Fruit fly (Drosophila melanogaster) whole organism, embryonic: Measurements from ENCODE around the gene Kat60.

Experiments
- ATbp ChIP-seq: fragments of 200-800 bp; sonication (Bioruptor generic); optimal IDR thresholded peaks from 2 replicates; lab custom pipeline; 2017; ENCODE audit warnings: missing biosample characterization, mild to moderate bottlenecking, missing genetic modification characterization, missing genetic modification reagents
- Asciz ChIP-seq: fragments of 200-800 bp; sonication (Bioruptor generic); optimal IDR thresholded peaks from 2 replicates; lab custom pipeline; 2017; ENCODE audit warnings: missing biosample characterization, mild to moderate bottlenecking, missing genetic modification characterization, missing genetic modification reagents
- CG10321 ChIP-seq: fragments of 200-800 bp; sonication (Bioruptor generic); IDR thresholded peaks from 2 replicates; pipeline ENCODE4 v1.3.6; 2022; ENCODE audit warnings: missing biosample characterization, missing genetic modification characterization
- CG10431 ChIP-seq: fragments of 200-800 bp; sonication (Bioruptor generic); optimal IDR thresholded peaks from 3 replicates; lab custom pipeline; 2018; ENCODE audit warnings: missing biosample characterization, mild to moderate bottlenecking, missing genetic modification characterization
- CG10565 ChIP-seq: fragments of 200-800 bp; sonication (Bioruptor generic); optimal IDR thresholded peaks from 3 replicates; lab custom pipeline; 2016; ENCODE audit warnings: missing biosample characterization, mild to moderate bottlenecking, missing genetic modification characterization
- CG10654 ChIP-seq: fragments of 200-800 bp; sonication (Bioruptor generic); optimal IDR thresholded peaks from 2 replicates; lab custom pipeline; 2016; ENCODE audit warnings: missing biosample characterization, missing genetic modification characterization
- CG13296 ChIP-seq: fragments of 200-800 bp; sonication (Bioruptor generic); optimal IDR thresholded peaks from 3 replicates; lab custom pipeline; 2018; ENCODE audit warnings: missing biosample characterization, mild to moderate bottlenecking, missing genetic modification characterization
- CG15514 ChIP-seq: fragments of 200-800 bp; sonication (Bioruptor generic); optimal IDR thresholded peaks from 3 replicates; lab custom pipeline; 2017; ENCODE audit warnings: missing biosample characterization, missing genetic modification characterization, mild to moderate bottlenecking, moderate library complexity, missing genetic modification reagents
- CG1603 ChIP-seq: fragments of 200-800 bp; sonication (Bioruptor generic); optimal IDR thresholded peaks from 2 replicates; lab custom pipeline; 2019; ENCODE audit warnings: missing biosample characterization, mild to moderate bottlenecking, missing genetic modification characterization, moderate library complexity
- CG16779 ChIP-seq: fragments of 200-800 bp; sonication (Bioruptor generic); IDR thresholded peaks from 2 replicates; pipeline ENCODE4 v1.3.6; 2022; ENCODE audit warnings: missing biosample characterization, missing genetic modification characterization
- CG17359 ChIP-seq: fragments of 200-800 bp; sonication (Bioruptor generic); optimal IDR thresholded peaks from 3 replicates; lab custom pipeline; 2018; ENCODE audit warnings: missing biosample characterization, mild to moderate bottlenecking, missing genetic modification characterization, moderate library complexity
- CG17912 ChIP-seq: fragments of 200-800 bp; sonication (Bioruptor generic); optimal IDR thresholded peaks from 2 replicates; lab custom pipeline; 2018; ENCODE audit warnings: missing biosample characterization, mild to moderate bottlenecking, missing genetic modification characterization
- CG2129 ChIP-seq: fragments of 200-800 bp; sonication (Bioruptor generic); IDR thresholded peaks from 2 replicates; pipeline ENCODE4 v1.3.6; 2022; ENCODE audit warnings: missing biosample characterization, missing genetic modification characterization; ENCODE audit not compliant: partially characterized antibody
- CG31388 ChIP-seq: fragments of 200-800 bp; sonication (Bioruptor generic); optimal IDR thresholded peaks from 2 replicates; lab custom pipeline; 2016; ENCODE audit warnings: missing biosample characterization, missing genetic modification characterization
- CG33213 ChIP-seq: fragments of 200-800 bp; sonication (Bioruptor generic); optimal IDR thresholded peaks from 3 replicates; lab custom pipeline; 2016; ENCODE audit warnings: missing biosample characterization, missing genetic modification characterization
- CG4360 ChIP-seq: fragments of 200-800 bp; sonication (Bioruptor generic); IDR thresholded peaks from 2 replicates; pipeline ENCODE4 v1.3.6; 2022; ENCODE audit warnings: missing biosample characterization, missing genetic modification characterization
- CG6813 ChIP-seq: fragments of 200-800 bp; sonication (Bioruptor generic); optimal IDR thresholded peaks from 2 replicates; lab custom pipeline; 2017; ENCODE audit warnings: missing biosample characterization, missing genetic modification characterization, mild to moderate bottlenecking, moderate library complexity, missing genetic modification reagents
- CG7556 ChIP-seq: fragments of 200-800 bp; sonication (Bioruptor generic); optimal IDR thresholded peaks from 2 replicates; lab custom pipeline; 2017; ENCODE audit warnings: missing biosample characterization, mild to moderate bottlenecking, missing genetic modification characterization
- CG8281 ChIP-seq: fragments of 200-800 bp; sonication (Bioruptor generic); optimal IDR thresholded peaks from 2 replicates; lab custom pipeline; 2018; ENCODE audit warnings: missing biosample characterization, mild to moderate bottlenecking, missing genetic modification characterization, moderate library complexity
- D19A ChIP-seq: fragments of 200-800 bp; optimal IDR thresholded peaks from 3 replicates; lab custom pipeline; 2019; ENCODE audit warnings: missing biosample characterization, mild to moderate bottlenecking, missing genetic modification characterization, moderate library complexity
- Dek ChIP-seq: fragments of 200-800 bp; sonication (Bioruptor generic); optimal IDR thresholded peaks from 3 replicates; lab custom pipeline; 2019; ENCODE audit warnings: missing biosample characterization, mild to moderate bottlenecking, missing genetic modification characterization, moderate library complexity
- Dip2 ChIP-seq: fragments of 200-800 bp; sonication (Bioruptor generic); IDR thresholded peaks from 2 replicates; pipeline ENCODE4 v1.3.6; 2022; ENCODE audit warnings: missing biosample characterization, missing genetic modification characterization
- Dref ChIP-seq: fragments of 200-800 bp; sonication (Bioruptor generic); IDR thresholded peaks from 2 replicates; pipeline ENCODE4 v1.3.6; 2022; ENCODE audit warnings: missing biosample characterization, missing genetic modification characterization
- Hr39 ChIP-seq: fragments of >200 bp; optimal IDR thresholded peaks from 2 replicates; lab custom pipeline; 2017
- Nf-YC ChIP-seq: fragments of 200-800 bp; optimal IDR thresholded peaks from 3 replicates; lab custom pipeline; 2019; ENCODE audit warnings: missing biosample characterization, mild to moderate bottlenecking, missing genetic modification characterization, moderate library complexity
- Ptx1 ChIP-seq: fragments of 200-800 bp; sonication (Bioruptor generic); IDR thresholded peaks from 2 replicates; pipeline ENCODE4 v1.3.6; 2022; ENCODE audit warnings: missing biosample characterization, missing genetic modification characterization
- Sox102F ChIP-seq: fragments of 200-800 bp; sonication (Bioruptor generic); optimal IDR thresholded peaks from 2 replicates; lab custom pipeline; 2018; ENCODE audit warnings: missing biosample characterization, mild to moderate bottlenecking, missing genetic modification characterization, moderate library complexity
- Xrp1 ChIP-seq: fragments of 200-800 bp; sonication (Bioruptor generic); IDR thresholded peaks from 2 replicates; pipeline ENCODE4 v1.3.6; 2022; ENCODE audit warnings: missing biosample characterization, missing genetic modification characterization
- abd-A ChIP-seq: fragments of 200-800 bp; sonication (Bioruptor generic); optimal IDR thresholded peaks from 3 replicates; lab custom pipeline; 2019; ENCODE audit warnings: missing biosample characterization, mild to moderate bottlenecking, missing genetic modification characterization, moderate library complexity
- al ChIP-seq: fragments of 200-800 bp; sonication (Bioruptor generic); IDR thresholded peaks from 2 replicates; pipeline ENCODE4 v1.3.6; 2022; ENCODE audit warnings: missing biosample characterization, missing genetic modification characterization
- ap ChIP-seq: fragments of 200-800 bp; sonication (Bioruptor generic); IDR thresholded peaks from 2 replicates; pipeline ENCODE4 v1.3.6; 2022; ENCODE audit warnings: missing biosample characterization, missing genetic modification characterization
- bsh ChIP-seq, 2 experiments: fragments of 200-800 bp; sonication (Bioruptor generic); optimal IDR thresholded peaks; 2 replicates each; lab custom pipeline; 2017 to 2018; ENCODE audit warnings: mild to moderate bottlenecking in 2 of 2, missing biosample characterization in 2 of 2, missing genetic modification characterization in 2 of 2, moderate library complexity in 1 of 2
- ci ChIP-seq: fragments of 200-800 bp; sonication (Bioruptor generic); IDR thresholded peaks from 3 replicates; pipeline ENCODE4 v1.3.6; 2022; ENCODE audit warnings: missing biosample characterization, missing genetic modification characterization
- crp ChIP-seq, 2 experiments: fragments of 200-800 bp; sonication (Bioruptor generic); optimal IDR thresholded peaks; 2 replicates in 1 of 2; 3 replicates in 1 of 2; lab custom pipeline; 2017; ENCODE audit warnings: missing biosample characterization in 2 of 2, missing genetic modification characterization in 2 of 2, mild to moderate bottlenecking in 1 of 2, moderate library complexity in 1 of 2
- dm ChIP-seq: fragments of 200-800 bp; sonication (Bioruptor generic); optimal IDR thresholded peaks from 3 replicates; lab custom pipeline; 2016; ENCODE audit warnings: missing biosample characterization, missing genetic modification characterization
- ewg ChIP-seq: fragments of 200-800 bp; sonication (Bioruptor generic); optimal IDR thresholded peaks from 3 replicates; lab custom pipeline; 2017; ENCODE audit warnings: mild to moderate bottlenecking, missing biosample characterization, missing genetic modification reagents, missing genetic modification characterization
- eyg ChIP-seq: fragments of 200-800 bp; sonication (Bioruptor generic); optimal IDR thresholded peaks from 3 replicates; lab custom pipeline; 2016; ENCODE audit warnings: missing biosample characterization, missing genetic modification characterization
- gem ChIP-seq: fragments of 200-800 bp; sonication (Bioruptor generic); optimal IDR thresholded peaks from 2 replicates; lab custom pipeline; 2019; ENCODE audit warnings: missing biosample characterization, mild to moderate bottlenecking, missing genetic modification characterization, moderate library complexity
- gsb-n ChIP-seq: fragments of 200-800 bp; sonication (Bioruptor generic); optimal IDR thresholded peaks from 3 replicates; lab custom pipeline; 2018; ENCODE audit warnings: missing biosample characterization, mild to moderate bottlenecking, missing genetic modification characterization
- hkb ChIP-seq, 2 experiments: fragments of 200-800 bp in 1 of 2; fragments of >200 bp in 1 of 2; sonication (Bioruptor generic) in 1 of 2; IDR thresholded peaks in 1 of 2; optimal IDR thresholded peaks in 1 of 2; 2 replicates each; pipeline versions ENCODE4 v1.3.6 to Lab custom; 2017 to 2022; ENCODE audit warnings: missing biosample characterization in 1 of 2, missing genetic modification characterization in 1 of 2
- jigr1 ChIP-seq: fragments of 200-800 bp; sonication (Bioruptor generic); IDR thresholded peaks from 3 replicates; pipeline ENCODE4 v1.3.6; 2022; ENCODE audit warnings: missing biosample characterization, missing genetic modification characterization
- kay ChIP-seq: fragments of 200-800 bp; sonication (Bioruptor generic); optimal IDR thresholded peaks from 2 replicates; lab custom pipeline; 2016; ENCODE audit warnings: missing biosample characterization, missing genetic modification characterization
- pb ChIP-seq: fragments of 200-800 bp; sonication (Bioruptor generic); optimal IDR thresholded peaks from 3 replicates; lab custom pipeline; 2016; ENCODE audit warnings: missing biosample characterization, missing genetic modification characterization
- ranshi ChIP-seq: fragments of 200-800 bp; sonication (Bioruptor generic); IDR thresholded peaks from 2 replicates; pipeline ENCODE4 v1.3.6; 2022; ENCODE audit warnings: missing biosample characterization, missing genetic modification characterization
- sqz ChIP-seq: fragments of 200-800 bp; sonication (Bioruptor generic); optimal IDR thresholded peaks from 3 replicates; lab custom pipeline; 2018; ENCODE audit warnings: missing biosample characterization, mild to moderate bottlenecking, missing genetic modification characterization
- tgo ChIP-seq: fragments of 200-800 bp; sonication (Bioruptor generic); IDR thresholded peaks from 3 replicates; pipeline ENCODE4 v1.3.6; 2022; ENCODE audit warnings: missing biosample characterization, missing genetic modification characterization
- tin ChIP-seq: fragments of 200-800 bp; sonication (Bioruptor generic); optimal IDR thresholded peaks from 3 replicates; lab custom pipeline; 2016; ENCODE audit warnings: missing biosample characterization, missing genetic modification characterization
- unpg ChIP-seq: fragments of 200-800 bp; sonication (Bioruptor generic); optimal IDR thresholded peaks from 3 replicates; lab custom pipeline; 2018; ENCODE audit warnings: missing biosample characterization, mild to moderate bottlenecking, missing genetic modification characterization, moderate library complexity
- vnd ChIP-seq: fragments of 200-800 bp; sonication (Bioruptor generic); IDR thresholded peaks from 3 replicates; pipeline ENCODE4 v1.3.6; 2022; ENCODE audit warnings: missing biosample characterization, missing genetic modification characterization; ENCODE audit not compliant: partially characterized antibody

Gene Kat60

DNA sequence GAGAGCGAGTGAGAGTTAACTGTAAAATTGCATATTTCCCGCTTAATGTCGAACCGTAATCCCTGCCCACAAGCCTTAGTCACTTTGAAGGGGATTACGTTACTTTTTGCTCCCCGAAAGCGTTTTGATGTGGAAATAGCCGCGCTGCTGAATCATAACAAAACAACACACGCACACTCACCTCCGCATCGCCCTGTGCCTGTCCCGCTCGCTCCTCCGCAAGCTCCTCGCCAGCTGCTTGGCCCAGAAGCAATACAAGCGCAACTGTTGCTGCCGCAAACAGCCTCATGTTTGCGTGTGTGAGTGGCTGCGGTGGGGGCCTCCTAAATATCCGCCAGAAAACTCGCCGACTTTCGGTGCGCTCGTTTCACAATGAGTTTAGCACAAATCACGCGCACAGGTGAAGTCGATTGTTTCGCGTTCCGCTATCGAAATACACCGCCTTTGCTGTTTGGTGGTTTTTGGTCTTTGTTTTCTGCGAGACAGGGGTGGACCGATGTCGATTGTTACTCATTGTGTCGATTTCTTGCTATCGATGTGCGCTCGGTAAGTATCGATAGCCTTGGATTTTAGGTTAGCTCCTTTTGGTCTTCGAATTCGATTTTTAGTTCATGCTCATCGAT, 19.3 kb upstream of the Kat60 start, which contains the start of gene CtsF (continued):
- no peak for TF ChIP-seq tgo (GFP tag; lab: Robert Waterston, UW)
- no peak for TF ChIP-seq gem (tag; lab: Kevin White, UChicago)
- peak; percentile 56; the same call in 2 of the 3 replicates for TF ChIP-seq ci (GFP tag; lab: Robert Waterston, UW)
- TF ChIP-seq CG8281 (tag; lab: Kevin White, UChicago) = no peak
- no peak for TF ChIP-seq CG17912
- no peak for TF ChIP-seq CG10565
- TF ChIP-seq vnd (GFP tag; lab: Robert Waterston, UW) = peak; percentile 99
- TF ChIP-seq sqz = no peak
- TF ChIP-seq ranshi (GFP tag; lab: Robert Waterston, UW) = no peak; the same call in 1 of the 2 replicates
- no peak for TF ChIP-seq eyg (GFP tag; lab: Kevin White, UChicago)
- peak; percentile 77 for TF ChIP-seq kay (GFP tag; lab: Kevin White, UChicago)
- TF ChIP-seq ewg (GFP tag; lab: Kevin White, UChicago) = peak; percentile 4
- no peak for TF ChIP-seq jigr1 (GFP tag; lab: Robert Waterston, UW)
- TF ChIP-seq Nf-YC (tag; lab: Kevin White, UChicago) = peak; percentile 49
- TF ChIP-seq unpg = peak; percentile 3
- TF ChIP-seq abd-A = peak; percentile 53
- TF ChIP-seq CG4360 = peak; percentile 45
- peak; percentile 89 for TF ChIP-seq CG15514
- TF ChIP-seq Dek = no peak
- no peak for TF ChIP-seq CG6813
- TF ChIP-seq Sox102F (GFP tag; lab: Kevin White, UChicago) = peak; percentile 7
- TF ChIP-seq CG2129 (GFP tag; lab: Robert Waterston, UW) = peak; percentile 93
- no peak for TF ChIP-seq ATbp (GFP tag; lab: Kevin White, UChicago)
- TF ChIP-seq pb = no peak
- TF ChIP-seq CG10321 (GFP tag; lab: Robert Waterston, UW) = peak; percentile 62
- TF ChIP-seq CG33213 (GFP tag; lab: Kevin White, UChicago) = peak; percentile 37
- peak; percentile 29 for TF ChIP-seq dm (GFP tag; lab: Kevin White, UChicago)
- peak; percentile 6 for TF ChIP-seq gsb-n
- no peak for TF ChIP-seq Xrp1
- TF ChIP-seq CG10654 (GFP tag; lab: Kevin White, UChicago) = no peak
- no peak for TF ChIP-seq CG16779
- no peak for TF ChIP-seq CG31388 (GFP tag; lab: Kevin White, UChicago)
- TF ChIP-seq al = no peak
- peak; percentile 48 for TF ChIP-seq CG1603 (tag; lab: Kevin White, UChicago)
- no peak for TF ChIP-seq Ptx1
- no peak for TF ChIP-seq D19A
- no peak for TF ChIP-seq Hr39 (lab: Kevin White, UChicago)
- no peak for TF ChIP-seq hkb (optimal IDR thresholded peaks at IDR 0.05; lab: Kevin White, UChicago)
- no peak for TF ChIP-seq hkb (GFP tag; IDR thresholded peaks at IDR 0.05; lab: Robert Waterston, UW)
- no peak for TF ChIP-seq bsh (GFP tag; optimal IDR thresholded peaks at IDR 0.05; lab: Kevin White, UChicago)
- peak in 1 of 2 experiments; percentile 67 for TF ChIP-seq crp (GFP tag; optimal IDR thresholded peaks at IDR 0.05; lab: Kevin White, UChicago)
- TF ChIP-seq Asciz (GFP tag; lab: Kevin White, UChicago) = no peak
- TF ChIP-seq ap (GFP tag; lab: Robert Waterston, UW) = no peak
- no peak for TF ChIP-seq CG10431 (GFP tag; lab: Kevin White, UChicago)
- no peak for TF ChIP-seq tin (GFP tag; lab: Kevin White, UChicago)
- TF ChIP-seq CG7556 = peak; percentile 6
- TF ChIP-seq CG13296 (GFP tag; lab: Kevin White, UChicago) = peak; percentile 30
- TF ChIP-seq Dref (GFP tag; lab: Robert Waterston, UW) = peak; percentile 100
- no peak for TF ChIP-seq CG17359 (tag; lab: Kevin White, UChicago)
- TF ChIP-seq Dip2 (GFP tag; lab: Robert Waterston, UW) = no peak
